Worm (Caenorhabditis elegans): Measurements from ENCODE around the gene Y57G11C.1147.

DNA sequence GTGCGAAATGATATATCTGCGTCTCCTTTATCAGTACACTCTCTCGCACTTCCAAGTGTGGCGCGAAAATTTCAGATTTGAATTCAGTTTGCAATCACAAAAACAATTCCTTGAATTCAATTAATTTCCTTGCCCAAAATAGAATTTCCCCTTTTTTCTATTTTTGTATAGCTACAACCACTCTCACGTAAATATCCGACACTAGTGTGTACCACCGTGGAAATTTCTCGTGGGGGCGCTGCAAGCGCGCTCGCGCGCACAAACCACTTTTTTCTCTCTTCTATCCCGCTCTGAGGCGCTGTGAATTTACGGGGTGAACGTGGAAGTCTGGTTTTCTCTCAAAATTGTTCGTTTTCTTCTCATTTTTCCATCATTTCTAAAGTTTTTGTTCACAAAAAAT lies 15.8 kb downstream of the Y57G11C.1147 start, which contains the start of gene Y57G11C.8:
- no peak for TF ChIP-seq T22C8.4 (GFP tag; IDR thresholded peaks at IDR 0.05)
- no peak for TF ChIP-seq flt-1 (GFP tag; IDR thresholded peaks at IDR 0.05)
- no peak for TF ChIP-seq ztf-23 (GFP tag; IDR thresholded peaks at IDR 0.05)
- TF ChIP-seq ztf-29 (GFP tag; IDR thresholded peaks at IDR 0.05) = no peak
- no peak for TF ChIP-seq tab-1 (GFP tag; IDR thresholded peaks at IDR 0.05)
- no peak for TF ChIP-seq klf-2 (GFP tag; conservative IDR thresholded peaks at IDR 0.05)
- no peak for TF ChIP-seq med-1 (GFP tag; optimal IDR thresholded peaks at IDR 0.05; ENCODE audit: insufficient read depth)

All from whole organism, midembryonic.